Worm (Caenorhabditis elegans): Measurements from ENCODE around the gene szy-4.

Gene szy-4

DNA sequence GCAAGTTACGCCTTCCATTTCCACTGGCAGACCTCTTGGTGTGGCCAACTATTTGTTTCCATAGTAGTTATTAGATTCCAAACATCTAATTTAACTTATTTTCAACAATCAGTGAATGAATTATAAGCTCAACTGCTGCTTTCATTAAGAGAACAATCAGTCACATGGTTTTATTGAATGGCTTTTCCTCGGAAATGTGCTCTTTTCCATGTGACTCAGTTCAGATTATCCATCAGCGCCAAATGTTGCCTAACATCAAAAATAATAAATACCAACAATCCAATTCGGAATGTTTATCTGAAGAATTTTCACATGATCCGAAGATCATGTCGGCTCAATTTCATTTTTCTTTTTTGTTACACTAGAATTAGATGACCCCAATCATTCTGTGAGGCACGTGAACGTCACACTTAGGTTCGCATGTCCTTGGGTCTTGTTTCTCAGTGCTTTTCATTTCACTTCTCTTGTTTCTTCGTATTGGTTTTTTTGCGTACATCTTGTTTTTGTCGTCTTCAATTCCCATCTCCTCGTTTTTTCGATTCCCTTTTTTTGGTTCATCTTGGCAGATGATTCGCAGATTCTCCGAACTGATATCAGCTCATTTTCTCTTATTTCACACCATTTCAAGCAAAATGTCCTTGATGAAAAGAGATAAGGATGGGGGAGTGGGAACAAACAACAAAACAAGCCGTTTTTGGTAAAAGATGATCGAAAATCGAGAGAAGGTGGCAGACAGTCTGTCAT lies 22.2 kb upstream of the szy-4 start:
- no peak for TF ChIP-seq ceh-39 (tag; optimal IDR thresholded peaks at IDR 0.05)
- no peak for TF ChIP-seq cnd-1 (tag; optimal IDR thresholded peaks at IDR 0.05)
- TF ChIP-seq ceh-43 (GFP tag; optimal IDR thresholded peaks at IDR 0.05), result no peak
- TF ChIP-seq elt-1 (tag; optimal IDR thresholded peaks at IDR 0.05; ENCODE audit: borderline replicate concordance, insufficient read depth), result peak; percentile 59
- no peak for TF ChIP-seq hlh-1 (tag; optimal IDR thresholded peaks at IDR 0.05)
- no peak for TF ChIP-seq tbx-8 (GFP tag; optimal IDR thresholded peaks at IDR 0.05)
- no peak for TF ChIP-seq lin-13 (tag; optimal IDR thresholded peaks at IDR 0.05)
- no peak for TF ChIP-seq ceh-83 (GFP tag; optimal IDR thresholded peaks at IDR 0.05)

DNA sequence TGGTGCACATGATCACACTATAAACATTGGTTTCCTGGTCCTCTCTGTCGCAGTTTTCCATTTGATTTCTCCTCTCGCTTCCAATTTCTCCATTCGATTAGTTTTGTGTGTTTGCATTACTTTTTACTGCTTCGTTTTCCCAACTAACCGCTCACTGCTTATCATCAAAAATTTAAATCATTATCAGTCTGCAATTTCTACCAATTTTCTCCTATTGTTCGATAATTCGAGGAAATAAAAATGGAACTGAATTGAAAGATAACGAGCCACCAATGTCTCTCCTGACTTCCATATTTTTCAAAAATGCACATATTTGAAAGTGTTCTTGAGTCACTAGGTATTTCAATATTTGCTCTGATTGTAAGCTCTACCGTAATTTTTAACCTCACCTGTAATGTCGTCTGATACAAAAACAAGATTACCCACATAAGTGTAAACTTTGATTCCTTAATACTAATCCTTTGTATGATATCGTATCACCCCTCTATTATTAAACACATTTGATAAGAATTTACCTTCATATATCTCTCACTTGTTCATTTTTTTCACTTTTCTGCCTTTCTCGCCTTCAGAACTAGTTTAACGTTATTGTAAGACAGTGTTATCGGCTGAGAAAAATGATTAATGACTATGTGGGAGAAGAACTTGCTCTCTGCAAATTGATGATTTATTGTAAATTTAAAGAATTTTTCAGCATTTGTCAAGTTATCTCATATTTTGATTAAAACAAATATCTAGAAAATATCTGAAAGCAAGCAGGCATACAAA lies 20.3 kb upstream of the szy-4 start:
- TF ChIP-seq lsy-2 (tag; optimal IDR thresholded peaks at IDR 0.05), result no peak
- no peak for TF ChIP-seq ceh-43 (GFP tag; optimal IDR thresholded peaks at IDR 0.05)
- TF ChIP-seq mep-1 (tag; optimal IDR thresholded peaks at IDR 0.05), result no peak
- no peak for TF ChIP-seq unc-120 (tag; optimal IDR thresholded peaks at IDR 0.05; ENCODE audit: poor library complexity, severe bottlenecking)
- TF ChIP-seq pha-4 (tag; optimal IDR thresholded peaks at IDR 0.05), result no peak
- TF ChIP-seq snpc-4 (tag; optimal IDR thresholded peaks at IDR 0.05), result no peak
- TF ChIP-seq tbx-8 (GFP tag; optimal IDR thresholded peaks at IDR 0.05), result no peak
- no peak for TF ChIP-seq sptf-1 (tag; optimal IDR thresholded peaks at IDR 0.05)
- TF ChIP-seq ceh-83 (GFP tag; optimal IDR thresholded peaks at IDR 0.05), result no peak
- no peak for TF ChIP-seq zip-8 (tag; optimal IDR thresholded peaks at IDR 0.05)
- TF ChIP-seq nhr-28 (tag; optimal IDR thresholded peaks at IDR 0.05), result no peak
- TF ChIP-seq unc-62 (GFP tag; optimal IDR thresholded peaks at IDR 0.05), result no peak
- TF ChIP-seq ztf-11 (tag; optimal IDR thresholded peaks at IDR 0.05), result no peak

DNA sequence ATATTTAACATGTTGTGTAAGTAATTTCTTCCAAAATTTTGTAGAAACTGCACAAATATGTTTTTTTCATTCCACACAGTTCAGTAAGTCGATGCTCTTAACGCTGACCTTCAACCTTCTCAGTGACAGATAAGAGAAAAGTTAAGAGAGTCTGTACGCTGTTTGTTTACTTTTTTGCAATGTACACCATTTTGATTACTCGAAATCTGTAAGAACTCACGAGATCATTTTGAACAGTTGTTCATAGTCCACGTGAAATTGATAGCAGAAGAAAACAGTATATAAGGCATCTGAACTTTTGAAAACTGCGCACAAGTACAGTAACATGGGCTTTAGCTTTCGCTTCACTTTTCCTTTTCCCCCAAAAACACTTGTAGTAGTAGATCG lies 19.8 kb upstream of the szy-4 start:
- no peak for TF ChIP-seq nhr-12 (tag; optimal IDR thresholded peaks at IDR 0.05)
- TF ChIP-seq M03D4.4 (tag; optimal IDR thresholded peaks at IDR 0.05), result no peak
- TF ChIP-seq unc-62 (GFP tag; optimal IDR thresholded peaks at IDR 0.05), result no peak
- TF ChIP-seq lsy-2 (tag; optimal IDR thresholded peaks at IDR 0.05), result no peak
- no peak for TF ChIP-seq blmp-1 (tag; optimal IDR thresholded peaks at IDR 0.05)
- TF ChIP-seq unc-39 (tag; optimal IDR thresholded peaks at IDR 0.05), result no peak
- TF ChIP-seq flh-1 (GFP tag; optimal IDR thresholded peaks at IDR 0.05), result no peak
- TF ChIP-seq zip-8 (tag; optimal IDR thresholded peaks at IDR 0.05), result no peak
- TF ChIP-seq elt-1 (tag; optimal IDR thresholded peaks at IDR 0.05; ENCODE audit: borderline replicate concordance, insufficient read depth), result no peak
- no peak for TF ChIP-seq mab-5 (tag; optimal IDR thresholded peaks at IDR 0.05)
- no peak for TF ChIP-seq sptf-1 (tag; optimal IDR thresholded peaks at IDR 0.05)
- TF ChIP-seq lin-32 (GFP tag; optimal IDR thresholded peaks at IDR 0.05), result no peak
- no peak for TF ChIP-seq elt-3 (tag; optimal IDR thresholded peaks at IDR 0.05)
- no peak for TF ChIP-seq ces-1 (GFP tag; optimal IDR thresholded peaks at IDR 0.05)
- TF ChIP-seq ham-2 (GFP tag; optimal IDR thresholded peaks at IDR 0.05), result no peak
- TF ChIP-seq snpc-4 (tag; optimal IDR thresholded peaks at IDR 0.05), result no peak
- no peak for TF ChIP-seq mls-2 (tag; optimal IDR thresholded peaks at IDR 0.05)
- no peak for TF ChIP-seq sem-2 (GFP tag; optimal IDR thresholded peaks at IDR 0.05)
- TF ChIP-seq ceh-43 (GFP tag; optimal IDR thresholded peaks at IDR 0.05), result no peak

DNA sequence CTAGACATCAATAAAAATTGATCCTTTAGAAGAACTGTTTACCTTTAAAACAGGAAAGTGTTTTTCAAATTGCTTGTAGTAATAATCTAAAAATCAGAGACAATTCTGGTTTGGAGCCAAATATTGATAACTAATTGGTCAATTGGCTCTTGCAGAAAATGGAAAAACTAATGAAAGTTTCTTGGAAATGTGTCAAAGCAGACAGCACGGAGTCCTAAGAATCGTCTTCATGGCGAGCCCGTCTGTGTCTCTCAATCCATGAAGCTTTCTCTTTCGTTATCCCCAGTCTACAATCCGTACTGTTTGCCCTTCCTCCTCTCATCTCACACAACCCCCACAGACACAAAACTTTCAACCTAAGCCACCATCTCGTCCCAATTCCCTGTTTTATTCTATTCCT lies 19.0 kb upstream of the szy-4 start, which contains the start of gene F40H3.1:
F40H3.1 (plus strand) TSS at position 301 of the 400 bp plus-strand sequence.
- TF ChIP-seq elt-1 (tag; optimal IDR thresholded peaks at IDR 0.05; ENCODE audit: borderline replicate concordance, insufficient read depth), result no peak
- no peak for TF ChIP-seq elt-3 (tag; optimal IDR thresholded peaks at IDR 0.05)
- no peak for TF ChIP-seq lsy-2 (tag; optimal IDR thresholded peaks at IDR 0.05)
- no peak for TF ChIP-seq ceh-43 (GFP tag; optimal IDR thresholded peaks at IDR 0.05)
- no peak for TF ChIP-seq sptf-1 (tag; optimal IDR thresholded peaks at IDR 0.05)
- TF ChIP-seq zip-8 (tag; optimal IDR thresholded peaks at IDR 0.05), result no peak
- no peak for TF ChIP-seq mls-2 (tag; optimal IDR thresholded peaks at IDR 0.05)
- TF ChIP-seq drap-1 (GFP tag; optimal IDR thresholded peaks at IDR 0.05), result no peak
- TF ChIP-seq lin-32 (GFP tag; optimal IDR thresholded peaks at IDR 0.05), result no peak
- TF ChIP-seq pha-4 (tag; optimal IDR thresholded peaks at IDR 0.05), result no peak
- no peak for TF ChIP-seq ham-2 (GFP tag; optimal IDR thresholded peaks at IDR 0.05)
- no peak for TF ChIP-seq nhr-237 (tag; optimal IDR thresholded peaks at IDR 0.05)
- no peak for TF ChIP-seq mep-1 (tag; optimal IDR thresholded peaks at IDR 0.05)
- no peak for TF ChIP-seq unc-120 (tag; optimal IDR thresholded peaks at IDR 0.05; ENCODE audit: poor library complexity, severe bottlenecking)
- no peak for TF ChIP-seq cnd-1 (tag; optimal IDR thresholded peaks at IDR 0.05)
- no peak for TF ChIP-seq nhr-28 (tag; optimal IDR thresholded peaks at IDR 0.05)
- TF ChIP-seq flh-1 (GFP tag; optimal IDR thresholded peaks at IDR 0.05), result no peak

All from whole organism, mixed stage, embryonic.